Fruit fly (Drosophila melanogaster): ENCODE results near the gene Ykt6.

Gene Ykt6

DNA sequence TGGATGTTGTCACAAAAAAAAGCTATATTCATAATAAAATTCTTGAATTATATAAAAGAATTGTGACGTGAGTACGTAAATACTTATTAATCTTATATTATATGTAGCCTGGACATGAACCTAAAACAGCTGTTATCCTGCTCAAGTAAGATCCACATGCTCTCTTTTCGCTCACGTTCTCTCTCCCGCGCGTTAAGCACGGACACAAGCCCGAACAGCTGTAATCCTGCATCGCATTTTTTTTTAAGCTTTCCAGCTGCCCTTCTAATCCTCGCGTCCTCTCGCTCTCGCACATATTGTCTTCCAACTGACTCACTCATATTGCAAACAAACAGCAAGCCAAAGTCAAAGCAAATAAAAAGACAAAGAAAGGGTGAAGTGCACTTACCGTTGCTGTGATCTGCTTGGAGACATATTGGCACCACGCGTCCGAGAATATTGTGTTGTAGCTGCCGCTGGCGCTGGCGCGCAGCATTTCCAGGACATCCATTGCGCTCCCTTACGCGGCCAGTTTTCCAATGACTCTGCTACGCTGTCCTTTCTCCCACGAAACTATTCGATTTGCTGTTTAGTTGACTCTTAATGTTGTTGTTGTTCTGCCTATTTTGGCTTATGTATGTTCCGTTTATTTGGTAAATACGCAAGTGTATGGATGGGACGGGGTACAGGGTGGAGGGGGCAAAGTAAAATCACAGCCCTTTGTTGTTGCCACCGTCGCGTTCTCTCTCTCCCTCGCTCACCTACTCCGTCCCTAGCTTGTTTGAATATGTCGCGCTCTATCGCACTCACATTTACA lies 47.0 kb downstream of the Ykt6 start:
- no peak for TF ChIP-seq CG14655 (GFP tag; optimal IDR thresholded peaks at IDR 0.05)
- peak; percentile 11 for TF ChIP-seq CG13204 (GFP tag; optimal IDR thresholded peaks at IDR 0.05)
- TF ChIP-seq CG32121 (GFP tag; IDR thresholded peaks at IDR 0.05), result 0 out of 2 replicates have a peak, but pooled peaks have one; percentile 30
- TF ChIP-seq CG4496 (GFP tag; IDR thresholded peaks at IDR 0.05), result 0 out of 3 replicates have a peak, but pooled peaks have one; percentile 13
- no peak for TF ChIP-seq rn (GFP tag; IDR thresholded peaks at IDR 0.05)
- no peak for TF ChIP-seq CG12605 (GFP tag; IDR thresholded peaks at IDR 0.05)
- peak; percentile 26 for TF ChIP-seq D1 (tag; optimal IDR thresholded peaks at IDR 0.05)

dm6 chrX:7967848-7968143 lies 47.6 kb downstream of the Ykt6 start:
- TF ChIP-seq CG12605 (GFP tag; IDR thresholded peaks at IDR 0.05) (no peak), CG14655 (GFP tag; optimal IDR thresholded peaks at IDR 0.05) (no peak), Pif1A (GFP tag; optimal IDR thresholded peaks at IDR 0.05) (no peak), gl (tag; optimal IDR thresholded peaks at IDR 0.05) (no peak), CG8159 (tag; optimal IDR thresholded peaks at IDR 0.05) (no peak), rn (GFP tag; IDR thresholded peaks at IDR 0.05) (no peak), D1 (tag; optimal IDR thresholded peaks at IDR 0.05) (no peak), CG17806 (tag; optimal IDR thresholded peaks at IDR 0.05) (no peak), CG10348 (GFP tag; IDR thresholded peaks at IDR 0.05) (no peak)

DNA sequence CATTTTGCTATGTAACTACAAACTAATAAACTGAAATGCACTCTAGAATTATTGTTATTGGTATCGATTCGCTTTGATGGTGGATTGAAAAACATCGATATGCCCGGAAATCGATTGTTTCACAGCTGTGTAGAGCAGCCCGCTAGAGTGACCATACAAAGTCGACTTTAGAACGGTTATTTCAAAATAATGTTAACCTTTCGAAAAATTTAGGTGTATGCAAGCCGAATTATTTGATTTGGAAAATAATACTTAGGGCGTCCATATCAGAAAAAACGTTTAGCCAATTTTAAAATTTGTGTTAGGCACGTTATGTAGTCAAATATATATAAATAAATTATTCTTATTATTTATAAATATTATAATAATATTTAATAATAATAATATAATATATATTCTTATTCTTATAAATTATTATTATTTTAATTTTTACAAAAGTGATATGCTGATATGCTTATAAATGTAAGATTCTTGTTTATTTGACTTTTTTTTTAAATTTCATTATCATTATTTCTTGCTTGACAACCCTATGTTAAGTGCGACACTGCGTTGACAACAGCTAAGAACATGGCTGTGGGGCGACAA lies 48.1 kb downstream of the Ykt6 start, which contains the start of gene sws:
sws (minus strand) TSS at position 22 of the 585 bp plus-strand sequence.
- TF ChIP-seq CG14655 (GFP tag; optimal IDR thresholded peaks at IDR 0.05) (peak; percentile 26), CG15710 (tag; optimal IDR thresholded peaks at IDR 0.05) (peak; percentile 31), CG32121 (GFP tag; IDR thresholded peaks at IDR 0.05) (no peak), gl (tag; optimal IDR thresholded peaks at IDR 0.05) (no peak), CG34367 (tag; optimal IDR thresholded peaks at IDR 0.05) (peak; percentile 19), CG8159 (tag; optimal IDR thresholded peaks at IDR 0.05) (peak; percentile 17), CG9948 (tag; optimal IDR thresholded peaks at IDR 0.05) (peak; percentile 32)

DNA sequence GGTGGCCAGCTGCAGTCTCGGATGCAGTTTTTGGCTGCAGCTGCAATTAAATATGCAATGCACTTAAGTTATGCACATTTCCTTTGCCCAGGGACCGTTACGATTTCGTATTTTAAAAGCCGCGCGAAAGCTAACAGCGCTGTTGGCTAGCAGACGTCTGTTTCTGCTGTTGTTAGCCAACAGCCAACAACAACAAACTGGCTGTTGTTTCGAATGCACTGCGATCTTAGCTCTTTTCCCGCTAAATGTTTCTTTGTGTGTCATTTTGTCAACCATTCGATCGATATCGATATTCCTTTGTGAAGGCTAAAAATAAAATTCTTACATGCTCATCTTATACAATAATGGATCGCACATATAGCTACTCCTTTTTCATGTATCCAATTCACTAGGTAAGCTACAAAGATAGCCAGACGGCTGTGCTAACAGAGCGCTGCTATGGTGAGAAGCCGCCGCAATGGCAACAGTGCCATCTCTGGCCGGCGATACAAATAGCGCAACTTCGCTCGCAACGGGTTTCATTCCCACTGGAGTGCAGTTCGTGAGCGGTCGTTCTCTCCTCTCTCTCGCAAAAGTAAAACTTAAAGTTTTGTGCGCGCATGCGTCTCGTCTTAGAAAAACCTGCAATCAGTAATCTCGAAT lies 49.1 kb downstream of the Ykt6 start:
- TF ChIP-seq CG4496 (GFP tag; IDR thresholded peaks at IDR 0.05) (0 out of 3 replicates have a peak, but pooled peaks have one; percentile 17), Ets98B (GFP tag; IDR thresholded peaks at IDR 0.05) (peak; percentile 28; the same call in 1 of the 2 replicates), CG12605 (GFP tag; IDR thresholded peaks at IDR 0.05) (0 out of 2 replicates have a peak, but pooled peaks have one; percentile 18), CG8159 (tag; optimal IDR thresholded peaks at IDR 0.05) (peak; percentile 17), gl (tag; optimal IDR thresholded peaks at IDR 0.05) (no peak)

- peak; percentile 78 for TF ChIP-seq Snoo (tag; optimal IDR thresholded peaks at IDR 0.05)
- TF ChIP-seq CG15710 (tag; optimal IDR thresholded peaks at IDR 0.05), result peak; percentile 88
- peak; percentile 49 for TF ChIP-seq CG13204 (GFP tag; optimal IDR thresholded peaks at IDR 0.05)
- peak; percentile 86 for TF ChIP-seq CG9948 (tag; optimal IDR thresholded peaks at IDR 0.05)
- TF ChIP-seq CG17806 (tag; optimal IDR thresholded peaks at IDR 0.05), result peak; percentile 85
- peak; percentile 75 for TF ChIP-seq Pif1B (GFP tag; optimal IDR thresholded peaks at IDR 0.05)
- TF ChIP-seq CG34367 (tag; optimal IDR thresholded peaks at IDR 0.05), result peak; percentile 85
- peak; percentile 82 for TF ChIP-seq fd96Ca (GFP tag; IDR thresholded peaks at IDR 0.05)
- TF ChIP-seq CG14655 (GFP tag; optimal IDR thresholded peaks at IDR 0.05), result peak; percentile 89
- peak; percentile 68 for TF ChIP-seq gl (tag; optimal IDR thresholded peaks at IDR 0.05)
- TF ChIP-seq Pif1A (GFP tag; optimal IDR thresholded peaks at IDR 0.05), result peak; percentile 86
- TF ChIP-seq CG4496 (GFP tag; IDR thresholded peaks at IDR 0.05), result peak; percentile 56
- TF ChIP-seq CG12605 (GFP tag; IDR thresholded peaks at IDR 0.05), result no peak
- TF ChIP-seq CG8301 (tag; optimal IDR thresholded peaks at IDR 0.05), result peak; percentile 84
- no peak for TF ChIP-seq CG10348 (GFP tag; IDR thresholded peaks at IDR 0.05)
- TF ChIP-seq CG32121 (GFP tag; IDR thresholded peaks at IDR 0.05), result peak; percentile 64
- no peak for TF ChIP-seq EcR (GFP tag; optimal IDR thresholded peaks at IDR 0.05)
- TF ChIP-seq rn (GFP tag; IDR thresholded peaks at IDR 0.05), result peak; percentile 19; the same call in 1 of the 2 replicates
- peak; percentile 86 for TF ChIP-seq CG8159 (tag; optimal IDR thresholded peaks at IDR 0.05)
- peak; percentile 58 for TF ChIP-seq Ets98B (GFP tag; IDR thresholded peaks at IDR 0.05)
- TF ChIP-seq D1 (tag; optimal IDR thresholded peaks at IDR 0.05), result peak; percentile 62
Measured at dm6 chrX:7970396-7970795, 50.2 kb downstream of the Ykt6 start.
